Fruit fly (Drosophila melanogaster): ENCODE data around the gene CG18284.

The CG18284 gene

DNA sequence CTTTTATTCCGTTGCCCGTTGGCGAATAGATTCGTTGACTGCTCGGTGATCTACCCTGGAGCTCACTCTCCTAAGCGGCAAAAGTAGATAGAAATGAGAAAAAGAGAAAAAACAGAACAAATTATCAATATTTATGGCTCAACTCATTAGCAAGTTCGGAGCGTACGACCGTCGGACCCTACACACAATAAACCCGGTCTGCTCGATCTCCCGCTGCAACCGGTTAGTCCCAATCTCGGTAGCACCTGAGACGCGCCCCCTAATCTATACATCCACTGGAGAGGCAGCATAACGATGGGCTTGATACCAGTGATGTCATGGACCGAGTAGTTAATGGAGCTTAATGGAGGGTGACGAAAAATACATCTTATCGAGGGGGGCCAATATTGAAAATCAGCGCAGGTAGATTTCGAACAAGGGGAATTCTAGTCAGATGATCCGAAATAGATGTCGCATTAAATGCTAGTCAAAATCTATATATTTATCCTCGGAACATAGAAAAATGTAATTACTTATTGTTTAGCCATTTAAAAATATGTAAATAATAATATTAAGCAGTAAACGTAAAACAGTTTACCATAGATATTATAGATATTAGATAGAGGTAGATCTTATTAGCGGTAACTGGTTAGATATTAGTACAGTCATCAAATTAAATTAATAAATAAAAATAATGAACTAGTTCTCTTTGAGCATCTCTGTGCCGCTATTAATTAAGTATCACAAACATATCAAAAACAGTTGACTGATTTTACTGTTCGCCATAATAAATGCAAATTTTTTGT lies 43.4 kb downstream of the CG18284 start, which contains the start of gene CG7296 (continued):
- TF ChIP-seq BEAF-32 (GFP tag; optimal IDR thresholded peaks at IDR 0.05) (no peak), inv (GFP tag; IDR thresholded peaks at IDR 0.05; ENCODE audit: partially characterized antibody) (no peak), Optix (GFP tag; IDR thresholded peaks at IDR 0.05) (no peak), Med (GFP tag) (no peak), en (GFP tag; optimal IDR thresholded peaks at IDR 0.05) (no peak), Dbx (GFP tag; IDR thresholded peaks at IDR 0.05) (no peak), unc-4 (GFP tag; IDR thresholded peaks at IDR 0.05; ENCODE audit: partially characterized antibody) (no peak), CG4424 (GFP tag; optimal IDR thresholded peaks at IDR 0.05) (no peak)

dm6 chr2L:10687794-10688185 lies 44.0 kb downstream of the CG18284 start:
- TF ChIP-seq vvl (GFP tag; IDR thresholded peaks at IDR 0.05) (peak; percentile 61; the same call in 1 of the 2 replicates), CG14965 (GFP tag; optimal IDR thresholded peaks at IDR 0.05; ENCODE audit: borderline replicate concordance) (no peak), ftz-f1 (GFP tag; optimal IDR thresholded peaks at IDR 0.05) (no peak), abd-A (tag; optimal IDR thresholded peaks at IDR 0.05) (peak; percentile 56)

- TF ChIP-seq CG11456 (GFP tag; IDR thresholded peaks at IDR 0.05) (peak; percentile 53; the same call in 1 of the 3 replicates), sisA (GFP tag; IDR thresholded peaks at IDR 0.05) (0 out of 2 replicates have a peak, but pooled peaks have one; percentile 15), CG3847 (GFP tag; IDR thresholded peaks at IDR 0.05) (0 out of 2 replicates have a peak, but pooled peaks have one; percentile 11), CG17829 (tag; optimal IDR thresholded peaks at IDR 0.05) (no peak), prd (optimal IDR thresholded peaks at IDR 0.05) (no peak), prd (GFP tag; IDR thresholded peaks at IDR 0.05) (0 out of 3 replicates have a peak, but pooled peaks have one; percentile 5), gem (tag; optimal IDR thresholded peaks at IDR 0.05) (no peak), chinmo (GFP tag; IDR thresholded peaks at IDR 0.05; ENCODE audit: partially characterized antibody) (0 out of 4 replicates have a peak, but pooled peaks have one; percentile 18), phol (tag; optimal IDR thresholded peaks at IDR 0.05) (no peak), sr (GFP tag; IDR thresholded peaks at IDR 0.05) (peak; percentile 73; the same call in 2 of the 3 replicates), CG17612 (GFP tag; IDR thresholded peaks at IDR 0.05) (0 out of 2 replicates have a peak, but pooled peaks have one; percentile 20), Max (GFP tag; optimal IDR thresholded peaks at IDR 0.05) (no peak), Med (GFP tag) (peak; percentile 28), Kr (GFP tag; optimal IDR thresholded peaks at IDR 0.05) (no peak), CG9932 (GFP tag; IDR thresholded peaks at IDR 0.05) (peak; percentile 28; the same call in 1 of the 2 replicates), NFAT (GFP tag; IDR thresholded peaks at IDR 0.05) (0 out of 2 replicates have a peak, but pooled peaks have one; percentile 16), cas (GFP tag; IDR thresholded peaks at IDR 0.05) (0 out of 2 replicates have a peak, but pooled peaks have one; percentile 27)
Observed at dm6 chr2L:10688764-10689163, 45.0 kb downstream of the CG18284 start.

- peak; percentile 10 for TF ChIP-seq Dek (tag; optimal IDR thresholded peaks at IDR 0.05)
- no peak for TF ChIP-seq CG7928 (GFP tag; optimal IDR thresholded peaks at IDR 0.05)
- TF ChIP-seq D19A (tag; optimal IDR thresholded peaks at IDR 0.05): peak; percentile 45
- TF ChIP-seq Side (GFP tag; optimal IDR thresholded peaks at IDR 0.05): no peak
- TF ChIP-seq sd (tag; optimal IDR thresholded peaks at IDR 0.05): peak; percentile 84
- no peak for TF ChIP-seq CG31365 (tag; optimal IDR thresholded peaks at IDR 0.05)
- TF ChIP-seq Oaz (GFP tag; IDR thresholded peaks at IDR 0.05): no peak
- no peak for TF ChIP-seq NfI (GFP tag; optimal IDR thresholded peaks at IDR 0.05)
- TF ChIP-seq Doc3 (GFP tag; IDR thresholded peaks at IDR 0.05; ENCODE audit: partially characterized antibody): no peak
- no peak for TF ChIP-seq CG15073 (GFP tag; optimal IDR thresholded peaks at IDR 0.05)
- no peak for TF ChIP-seq onecut (GFP tag; IDR thresholded peaks at IDR 0.05)
- no peak for TF ChIP-seq CG1792 (GFP tag; optimal IDR thresholded peaks at IDR 0.05)
- peak; percentile 6 for TF ChIP-seq Asciz (GFP tag; optimal IDR thresholded peaks at IDR 0.05)
- TF ChIP-seq lov (optimal IDR thresholded peaks at IDR 0.05): no peak
- TF ChIP-seq lov (GFP tag; IDR thresholded peaks at IDR 0.05): no peak
- peak; percentile 38 for TF ChIP-seq CG10267 (tag; optimal IDR thresholded peaks at IDR 0.05)
- TF ChIP-seq sr (GFP tag; IDR thresholded peaks at IDR 0.05): peak; percentile 72; the same call in 2 of the 3 replicates
Observed at dm6 chr2L:10689221-10690034, 45.7 kb downstream of the CG18284 start, which contains the start of gene CG7294. CG7294 (minus strand) TSS chr2L:10689271.
